Fruit fly (Drosophila melanogaster) whole organism, wandering third instar larva: ENCODE results near the gene Skel.

Source experiments
- CG32264 ChIP-seq: fragments of 200-800 bp; sonication (Bioruptor generic); optimal IDR thresholded peaks from 2 replicates; lab custom pipeline; 2016; ENCODE audit warnings: missing biosample characterization, missing genetic modification characterization
- Hr78 ChIP-seq: fragments of >200 bp; optimal IDR thresholded peaks from 2 replicates; lab custom pipeline; 2017; ENCODE audit warnings: missing biosample characterization, missing genetic modification characterization
- Mio ChIP-seq: sonication (Bioruptor generic); optimal IDR thresholded peaks from 2 replicates; lab custom pipeline; 2016; ENCODE audit warnings: missing biosample characterization, missing genetic modification characterization
- Myc ChIP-seq: fragments of >200 bp; optimal IDR thresholded peaks from 2 replicates; lab custom pipeline; 2017
- N ChIP-seq: fragments of >200 bp; optimal IDR thresholded peaks from 2 replicates; lab custom pipeline; 2018; ENCODE audit warnings: missing biosample characterization, missing external identifiers, missing genetic modification characterization
- brk ChIP-seq: fragments of 200-800 bp; sonication (Bioruptor generic); optimal IDR thresholded peaks from 2 replicates; lab custom pipeline; 2016; ENCODE audit warnings: missing biosample characterization, mild to moderate bottlenecking, missing genetic modification characterization
- ey ChIP-seq: fragments of 200-800 bp; sonication (Bioruptor generic); optimal IDR thresholded peaks from 2 replicates; lab custom pipeline; 2016; ENCODE audit warnings: missing biosample characterization, missing genetic modification characterization
- fru ChIP-seq: fragments of 200-800 bp; sonication (Bioruptor generic); optimal IDR thresholded peaks from 3 replicates; lab custom pipeline; 2016; ENCODE audit warnings: missing biosample characterization, mild to moderate bottlenecking, missing genetic modification characterization
- jim ChIP-seq: fragments of 175-275, 200-325 bp; sonication (Bioruptor generic); optimal IDR thresholded peaks from 2 replicates; lab custom pipeline; 2016; ENCODE audit warnings: missing biosample characterization, mild to moderate bottlenecking, missing genetic modification characterization
- lola ChIP-seq: fragments of >200 bp; optimal IDR thresholded peaks from 2 replicates; lab custom pipeline; 2017; ENCODE audit warnings: missing biosample characterization, missing genetic modification characterization
- pan ChIP-seq: fragments of >200 bp; optimal IDR thresholded peaks from 2 replicates; lab custom pipeline; 2017

DNA sequence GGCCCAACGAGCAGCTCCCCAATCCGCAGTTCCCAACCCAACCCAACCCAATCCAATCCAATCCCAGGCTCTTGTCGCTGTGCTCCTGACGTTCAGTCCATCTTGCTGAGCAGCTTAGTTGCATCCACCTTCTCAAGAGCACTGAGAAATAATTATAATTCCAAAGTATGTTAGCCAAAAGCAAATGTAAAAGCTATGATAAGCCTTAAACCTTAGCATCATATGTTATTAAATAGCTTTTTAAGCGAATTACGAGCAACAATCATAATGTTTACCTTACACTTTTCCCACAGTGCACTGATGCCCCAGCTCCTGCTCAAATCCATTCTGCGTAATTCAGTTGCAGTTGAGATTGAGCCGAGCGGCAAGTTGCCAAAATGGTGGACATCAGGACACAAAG lies 16.8 kb upstream of the Skel start:
- TF ChIP-seq N (GFP tag; lab: Kevin White, UChicago) (no peak), Hr78 (GFP tag; lab: Kevin White, UChicago) (no peak), Mio (GFP tag; lab: Kevin White, UChicago) (no peak), Myc (lab: Kevin White, UChicago) (no peak), brk (no peak), lola (no peak), fru (GFP tag; lab: Kevin White, UChicago) (peak; percentile 53), CG32264 (GFP tag; lab: Kevin White, UChicago) (no peak), jim (GFP tag; lab: Kevin White, UChicago) (no peak), pan (lab: Kevin White, UChicago) (no peak), ey (GFP tag; lab: Kevin White, UChicago) (peak; percentile 44)
